Fruit fly (Drosophila melanogaster) whole organism, embryonic: Measurements from ENCODE around the gene RpS17.
A peak's percentile ranks its signal among the peaks of the same experiment; 100 is the strongest.

Experiments used
- Atf-2 ChIP-seq: fragments of 200-800 bp; sonication (Bioruptor generic); optimal IDR thresholded peaks from 2 replicates; lab custom pipeline; 2016; ENCODE audit warnings: missing biosample characterization, missing genetic modification characterization
- Blimp-1 ChIP-seq: fragments of 200-800 bp; sonication (Bioruptor generic); optimal IDR thresholded peaks from 3 replicates; lab custom pipeline; 2018; ENCODE audit warnings: missing biosample characterization, missing genetic modification characterization, mild to moderate bottlenecking, moderate library complexity, missing genetic modification reagents
- CG10431 ChIP-seq: fragments of 200-800 bp; sonication (Bioruptor generic); optimal IDR thresholded peaks from 3 replicates; lab custom pipeline; 2018; ENCODE audit warnings: missing biosample characterization, mild to moderate bottlenecking, missing genetic modification characterization
- CG10543 ChIP-seq: fragments of 200-800 bp; sonication (Bioruptor generic); optimal IDR thresholded peaks from 3 replicates; lab custom pipeline; 2017; ENCODE audit warnings: missing biosample characterization, mild to moderate bottlenecking, missing genetic modification characterization, moderate library complexity
- CG12236 ChIP-seq: fragments of 200-800 bp; sonication (Bioruptor generic); optimal IDR thresholded peaks from 2 replicates; lab custom pipeline; 2016; ENCODE audit warnings: missing biosample characterization, missing genetic modification characterization
- CG1602 ChIP-seq: fragments of 200-800 bp; sonication (Bioruptor generic); optimal IDR thresholded peaks from 3 replicates; lab custom pipeline; 2016; ENCODE audit warnings: missing biosample characterization, missing genetic modification characterization
- CG17568 ChIP-seq: fragments of 200-800 bp; sonication (Bioruptor generic); optimal IDR thresholded peaks from 2 replicates; lab custom pipeline; 2018; ENCODE audit warnings: missing biosample characterization, mild to moderate bottlenecking, missing genetic modification characterization, moderate library complexity
- CG1792 ChIP-seq: fragments of 200-800 bp; sonication (Bioruptor generic); optimal IDR thresholded peaks from 2 replicates; lab custom pipeline; 2016; ENCODE audit warnings: missing biosample characterization, missing genetic modification characterization
- CG18619 ChIP-seq: fragments of 200-800 bp; sonication (Bioruptor generic); optimal IDR thresholded peaks from 3 replicates; lab custom pipeline; 2017; ENCODE audit warnings: missing biosample characterization, mild to moderate bottlenecking, missing genetic modification characterization
- CG2120 ChIP-seq: fragments of 200-800 bp; sonication (Bioruptor generic); optimal IDR thresholded peaks from 3 replicates; lab custom pipeline; 2016; ENCODE audit warnings: missing biosample characterization, missing genetic modification characterization
- CG4328 ChIP-seq: fragments of 200-800 bp; sonication (Bioruptor generic); optimal IDR thresholded peaks from 3 replicates; lab custom pipeline; 2017; ENCODE audit warnings: missing biosample characterization, missing genetic modification reagents, missing genetic modification characterization
- CG5180 ChIP-seq: fragments of 200-800 bp; sonication (Bioruptor generic); optimal IDR thresholded peaks from 3 replicates; lab custom pipeline; 2017; ENCODE audit warnings: missing biosample characterization, missing genetic modification characterization, mild to moderate bottlenecking, moderate library complexity, missing genetic modification reagents
- CG6689 ChIP-seq: fragments of 200-800 bp; sonication (Bioruptor generic); IDR thresholded peaks from 2 replicates; pipeline ENCODE4 v1.3.6; 2022; ENCODE audit warnings: missing biosample characterization, missing genetic modification characterization
- CG7372 ChIP-seq: fragments of 200-800 bp; sonication (Bioruptor generic); IDR thresholded peaks from 2 replicates; pipeline ENCODE4 v1.3.6; 2022; ENCODE audit warnings: missing biosample characterization, missing genetic modification characterization
- CG8765 ChIP-seq: fragments of 200-800 bp; sonication (Bioruptor generic); IDR thresholded peaks from 2 replicates; pipeline ENCODE4 v1.3.6; 2022; ENCODE audit warnings: missing biosample characterization, missing genetic modification characterization
- CG8944 ChIP-seq: fragments of 200-800 bp; sonication (Bioruptor generic); optimal IDR thresholded peaks from 3 replicates; lab custom pipeline; 2016; ENCODE audit warnings: missing biosample characterization, missing genetic modification characterization
- CG9437 ChIP-seq: fragments of 200-800 bp; sonication (Bioruptor generic); optimal IDR thresholded peaks from 2 replicates; lab custom pipeline; 2018; ENCODE audit warnings: missing biosample characterization, mild to moderate bottlenecking, missing genetic modification characterization
- CrebB ChIP-seq: fragments of 200-800 bp; sonication (Bioruptor generic); optimal IDR thresholded peaks from 3 replicates; lab custom pipeline; 2018; ENCODE audit warnings: missing biosample characterization, mild to moderate bottlenecking, missing genetic modification characterization
- Dbx ChIP-seq: fragments of 200-800 bp; sonication (Bioruptor generic); IDR thresholded peaks from 3 replicates; pipeline ENCODE4 v1.3.6; 2022; ENCODE audit warnings: missing biosample characterization, missing genetic modification characterization
- Doc2 ChIP-seq: fragments of 200-800 bp; sonication (Bioruptor generic); IDR thresholded peaks from 2 replicates; pipeline ENCODE4 v1.3.6; 2022; ENCODE audit warnings: missing biosample characterization, missing genetic modification characterization
- E2f2 ChIP-seq: fragments of 200-800 bp; sonication (Bioruptor generic); IDR thresholded peaks from 2 replicates; pipeline ENCODE4 v1.3.6; 2022; ENCODE audit warnings: missing biosample characterization, missing genetic modification characterization
- Fer2 ChIP-seq: fragments of 200-800 bp; sonication (Bioruptor generic); optimal IDR thresholded peaks from 2 replicates; lab custom pipeline; 2018; ENCODE audit warnings: missing biosample characterization, mild to moderate bottlenecking, missing genetic modification characterization, moderate library complexity
- Hr51 ChIP-seq, 2 experiments: fragments of 200-800 bp; sonication (Bioruptor generic); optimal IDR thresholded peaks; 2 replicates in 1 of 2; 3 replicates in 1 of 2; lab custom pipeline; 2016 to 2018; ENCODE audit warnings: missing biosample characterization in 2 of 2, missing genetic modification characterization in 2 of 2, mild to moderate bottlenecking in 1 of 2, moderate library complexity in 1 of 2
- Jarid2 ChIP-seq: fragments of 200-800 bp; sonication (Bioruptor generic); optimal IDR thresholded peaks from 3 replicates; lab custom pipeline; 2017; ENCODE audit warnings: mild to moderate bottlenecking, missing biosample characterization, missing genetic modification reagents, missing genetic modification characterization
- MBD-R2 ChIP-seq: fragments of 200-800 bp; sonication (Bioruptor generic); IDR thresholded peaks from 2 replicates; pipeline ENCODE4 v1.3.6; 2022; ENCODE audit warnings: missing biosample characterization, missing genetic modification characterization
- Scr ChIP-seq: fragments of 200-800 bp; sonication (Bioruptor generic); IDR thresholded peaks from 2 replicates; pipeline ENCODE4 v1.3.6; 2022; ENCODE audit warnings: missing biosample characterization, missing genetic modification characterization; ENCODE audit not compliant: partially characterized antibody
- aop ChIP-seq: fragments of 200-800 bp; sonication (Bioruptor generic); IDR thresholded peaks from 2 replicates; pipeline ENCODE4 v1.3.6; 2022; ENCODE audit warnings: missing biosample characterization, missing genetic modification characterization
- ase ChIP-seq: fragments of 200-800 bp; sonication (Bioruptor generic); IDR thresholded peaks from 3 replicates; pipeline ENCODE4 v1.3.6; 2022; ENCODE audit warnings: missing biosample characterization, missing genetic modification characterization
- bcd ChIP-seq: fragments of 200-800 bp; sonication (Bioruptor generic); optimal IDR thresholded peaks from 2 replicates; lab custom pipeline; 2017; ENCODE audit warnings: missing biosample characterization, mild to moderate bottlenecking, missing genetic modification characterization
- cato ChIP-seq: fragments of 200-800 bp; sonication (Bioruptor generic); optimal IDR thresholded peaks from 2 replicates; lab custom pipeline; 2016; ENCODE audit warnings: missing biosample characterization, missing genetic modification characterization, borderline replicate concordance
- dm ChIP-seq: fragments of 200-800 bp; sonication (Bioruptor generic); optimal IDR thresholded peaks from 3 replicates; lab custom pipeline; 2016; ENCODE audit warnings: missing biosample characterization, missing genetic modification characterization
- fu2 ChIP-seq: fragments of 200-800 bp; sonication (Bioruptor generic); optimal IDR thresholded peaks from 2 replicates; lab custom pipeline; 2016; ENCODE audit warnings: missing biosample characterization, missing genetic modification characterization
- gcm ChIP-seq: fragments of 200-800 bp; sonication (Bioruptor generic); optimal IDR thresholded peaks from 2 replicates; lab custom pipeline; 2019; ENCODE audit warnings: missing biosample characterization, mild to moderate bottlenecking, missing genetic modification characterization, moderate library complexity
- grn ChIP-seq: fragments of 200-800 bp; sonication (Bioruptor generic); optimal IDR thresholded peaks from 3 replicates; lab custom pipeline; 2017; ENCODE audit warnings: missing biosample characterization, missing genetic modification characterization
- hth ChIP-seq: fragments of >200 bp; optimal IDR thresholded peaks from 2 replicates; lab custom pipeline; 2017; ENCODE audit warnings: inconsistent platforms
- lmd ChIP-seq: fragments of 200-800 bp; sonication (Bioruptor generic); IDR thresholded peaks from 2 replicates; pipeline ENCODE4 v1.3.6; 2022; ENCODE audit warnings: missing biosample characterization, missing genetic modification characterization
- luna ChIP-seq: fragments of 200-800 bp; sonication (Bioruptor generic); optimal IDR thresholded peaks from 2 replicates; lab custom pipeline; 2016; ENCODE audit warnings: missing biosample characterization, missing genetic modification characterization
- prd ChIP-seq, 3 experiments: fragments of >200 bp in 2 of 3; fragments of 200-800 bp in 1 of 3; sonication (Bioruptor generic) in 1 of 3; optimal IDR thresholded peaks in 2 of 3; IDR thresholded peaks in 1 of 3; 2 replicates in 2 of 3; 3 replicates in 1 of 3; pipeline versions ENCODE4 v1.3.6 to Lab custom; 2017 to 2022; ENCODE audit warnings: missing biosample characterization in 1 of 3, missing genetic modification characterization in 1 of 3
- repo ChIP-seq: fragments of 200-800 bp; sonication (Bioruptor generic); optimal IDR thresholded peaks from 2 replicates; lab custom pipeline; 2016; ENCODE audit warnings: missing biosample characterization, missing genetic modification characterization
- rib ChIP-seq: fragments of 200-800 bp; sonication (Bioruptor generic); IDR thresholded peaks from 2 replicates; pipeline ENCODE4 v1.3.6; 2022; ENCODE audit warnings: missing biosample characterization, missing genetic modification characterization
- row ChIP-seq: fragments of 200-800 bp; sonication (Bioruptor generic); IDR thresholded peaks from 3 replicates; pipeline ENCODE4 v1.3.6; 2022; ENCODE audit warnings: missing biosample characterization, missing genetic modification characterization
- sens-2 ChIP-seq: fragments of 200-800 bp; sonication (Bioruptor generic); IDR thresholded peaks from 2 replicates; pipeline ENCODE4 v1.3.6; 2022; ENCODE audit warnings: missing biosample characterization, missing genetic modification characterization
- sima ChIP-seq: fragments of 200-800 bp; sonication (Bioruptor generic); optimal IDR thresholded peaks from 2 replicates; lab custom pipeline; 2016; ENCODE audit warnings: missing biosample characterization, missing genetic modification characterization
- slbo ChIP-seq: fragments of 200-800 bp; sonication (Bioruptor generic); IDR thresholded peaks from 2 replicates; pipeline ENCODE4 v1.3.6; 2022; ENCODE audit warnings: missing biosample characterization, missing genetic modification characterization
- slp2 ChIP-seq: fragments of 200-800 bp; sonication (Bioruptor generic); optimal IDR thresholded peaks from 2 replicates; lab custom pipeline; 2016; ENCODE audit warnings: missing biosample characterization, missing genetic modification characterization
- tap ChIP-seq: fragments of 200-800 bp; optimal IDR thresholded peaks from 3 replicates; lab custom pipeline; 2019; ENCODE audit warnings: missing biosample characterization, mild to moderate bottlenecking, missing genetic modification characterization, moderate library complexity
- toy ChIP-seq: fragments of 200-800 bp; sonication (Bioruptor generic); IDR thresholded peaks from 2 replicates; pipeline ENCODE4 v1.3.6; 2022; ENCODE audit warnings: missing biosample characterization, missing genetic modification characterization
- twi ChIP-seq: fragments of 200-800 bp; optimal IDR thresholded peaks from 2 replicates; lab custom pipeline; 2019; ENCODE audit warnings: missing biosample characterization, mild to moderate bottlenecking, missing genetic modification characterization, moderate library complexity
- wdn ChIP-seq: fragments of 200-800 bp; sonication (Bioruptor generic); IDR thresholded peaks from 2 replicates; pipeline ENCODE4 v1.3.6; 2022; ENCODE audit warnings: missing biosample characterization, missing genetic modification characterization

RpS17 gene

DNA sequence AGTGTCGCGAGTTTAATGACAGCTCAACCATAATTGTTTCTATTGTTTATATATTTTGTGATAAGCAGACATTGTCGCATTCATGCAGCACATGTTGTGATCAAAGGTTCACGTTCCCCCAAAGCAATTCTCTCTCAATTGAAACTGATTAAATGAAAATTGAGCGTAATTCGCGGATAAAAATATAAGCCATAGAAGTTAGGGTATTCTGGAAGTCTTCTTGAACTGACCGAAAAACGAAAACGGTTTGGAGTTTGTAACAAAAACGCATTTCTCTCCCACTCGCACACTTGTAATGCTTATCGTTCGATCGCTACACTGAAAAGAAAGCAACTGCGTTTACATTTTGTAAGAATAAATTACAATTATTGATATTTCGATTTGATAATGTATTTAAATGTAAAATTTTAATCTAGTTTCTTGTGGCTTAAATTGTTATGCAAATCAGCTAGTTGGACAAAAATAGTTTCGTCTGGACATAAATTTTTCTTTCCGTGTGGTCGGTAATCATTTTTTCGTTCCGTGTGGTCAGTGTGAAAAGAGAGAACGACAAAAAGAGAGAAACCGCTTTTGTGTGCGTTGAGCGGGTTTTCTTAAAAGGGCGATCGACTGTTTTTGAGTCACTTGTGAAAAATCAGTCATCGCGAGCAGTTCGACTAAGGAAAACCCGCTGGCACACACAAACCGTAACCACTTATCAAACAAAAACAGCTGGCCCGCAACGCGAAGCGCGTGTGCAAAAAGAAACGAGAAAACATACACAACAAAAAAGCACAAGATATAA lies 6.8 kb downstream of the RpS17 start, which contains the start of gene aay (continued):
- TF ChIP-seq row (GFP tag; lab: Robert Waterston, UW) (peak; percentile 99), CG18619 (GFP tag; lab: Kevin White, UChicago) (peak; percentile 99), wdn (GFP tag; lab: Robert Waterston, UW) (peak; percentile 95), Dbx (GFP tag; lab: Robert Waterston, UW) (peak; percentile 97), Doc2 (peak; percentile 94), CG5180 (GFP tag; lab: Kevin White, UChicago) (peak; percentile 93), CG8765 (GFP tag; lab: Robert Waterston, UW) (peak; percentile 98), MBD-R2 (GFP tag; lab: Robert Waterston, UW) (peak; percentile 94), slbo (GFP tag; lab: Robert Waterston, UW) (peak; percentile 99), cato (GFP tag; lab: Kevin White, UChicago) (peak; percentile 97), CG2120 (peak; percentile 99), aop (GFP tag; lab: Robert Waterston, UW) (peak; percentile 84), CrebB (tag; lab: Kevin White, UChicago) (peak; percentile 99), slp2 (peak; percentile 98), gcm (peak; percentile 100), sens-2 (peak; percentile 96), CG9437 (peak; percentile 93), CG8944 (peak; percentile 95), ase (GFP tag; lab: Robert Waterston, UW) (peak; percentile 98), E2f2 (GFP tag; lab: Robert Waterston, UW) (peak; percentile 87), repo (GFP tag; lab: Kevin White, UChicago) (peak; percentile 95), CG4328 (peak; percentile 97), bcd (GFP tag; lab: Kevin White, UChicago) (peak; percentile 99), grn (GFP tag; lab: Kevin White, UChicago) (peak; percentile 100), rib (peak; percentile 97), fu2 (GFP tag; lab: Kevin White, UChicago) (peak; percentile 96), Blimp-1 (GFP tag; lab: Kevin White, UChicago) (peak; percentile 99), Scr (GFP tag; lab: Robert Waterston, UW) (no peak), toy (GFP tag; lab: Robert Waterston, UW) (peak; percentile 92), hth (no peak), twi (tag; lab: Kevin White, UChicago) (peak; percentile 96), CG1792 (GFP tag; lab: Kevin White, UChicago) (peak; percentile 97), Hr51 (GFP tag; optimal IDR thresholded peaks at IDR 0.05; lab: Kevin White, UChicago) (peak; percentile 98 to 99), Jarid2 (GFP tag; lab: Kevin White, UChicago) (peak; percentile 92), prd (optimal IDR thresholded peaks at IDR 0.05; lab: Kevin White, UChicago) (no peak), prd (GFP tag; IDR thresholded peaks at IDR 0.05; lab: Robert Waterston, UW) (peak; percentile 99), sima (GFP tag; lab: Kevin White, UChicago) (peak; percentile 95), CG12236 (GFP tag; lab: Kevin White, UChicago) (peak; percentile 97), lmd (GFP tag; lab: Robert Waterston, UW) (peak; percentile 98), luna (peak; percentile 85), CG1602 (GFP tag; lab: Kevin White, UChicago) (peak; percentile 98), CG17568 (GFP tag; lab: Kevin White, UChicago) (peak; percentile 99), Atf-2 (GFP tag; lab: Kevin White, UChicago) (peak; percentile 96), CG7372 (GFP tag; lab: Robert Waterston, UW) (peak; percentile 97), CG10543 (GFP tag; lab: Kevin White, UChicago) (peak; percentile 97), dm (GFP tag; lab: Kevin White, UChicago) (peak; percentile 96), CG6689 (GFP tag; lab: Robert Waterston, UW) (peak; percentile 98), Fer2 (tag; lab: Kevin White, UChicago) (peak; percentile 96), CG10431 (GFP tag; lab: Kevin White, UChicago) (peak; percentile 92), tap (tag; lab: Kevin White, UChicago) (peak; percentile 99)
